Worm (Caenorhabditis elegans): ENCODE measurements around the gene lsm-7.

DNA sequence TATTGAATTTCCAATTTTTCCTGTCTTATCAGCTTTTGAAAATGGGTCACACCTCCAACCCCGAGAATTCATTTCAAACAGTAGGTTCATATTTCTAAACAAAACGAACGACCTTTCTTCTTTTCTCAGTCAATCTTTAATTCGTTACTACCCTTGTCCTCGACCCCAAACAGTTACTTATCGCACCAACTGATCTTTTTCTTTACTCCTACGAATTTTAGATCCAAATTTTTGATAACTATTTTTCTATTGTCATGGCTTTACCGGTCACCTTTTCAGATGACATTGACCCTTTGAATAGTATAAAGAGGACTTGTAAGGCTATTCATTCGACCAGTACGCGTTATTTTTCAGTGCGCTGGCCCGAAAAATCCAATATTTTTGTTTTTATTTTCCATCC lies 17.2 kb upstream of the lsm-7 start:
- TF ChIP-seq him-1 (tag; optimal IDR thresholded peaks at IDR 0.05): no peak
- no peak for TF ChIP-seq W03F9.2 (tag; optimal IDR thresholded peaks at IDR 0.05)

Data from whole organism, L4/young adult.